Worm (Caenorhabditis elegans) whole organism, late embryonic: ENCODE results near the gene cblc-1.

Experiments used
- K02D7.2 ChIP-seq: sonication (generic microtip); optimal IDR thresholded peaks from 2 replicates; lab custom pipeline; 2017; ENCODE audit warnings: mild to moderate bottlenecking, missing genetic modification characterization, missing compliant biosample characterization
- Y22D7AL.16 ChIP-seq: sonication (generic microtip); optimal IDR thresholded peaks from 2 replicates; lab custom pipeline; 2016; ENCODE audit warnings: missing genetic modification characterization, missing compliant biosample characterization
- ceh-18 ChIP-seq: sonication (generic microtip); optimal IDR thresholded peaks from 2 replicates; lab custom pipeline; 2016; ENCODE audit warnings: missing genetic modification characterization, missing compliant biosample characterization
- ceh-2 ChIP-seq: sonication (generic microtip); optimal IDR thresholded peaks from 2 replicates; lab custom pipeline; 2016; ENCODE audit warnings: missing genotype, missing genetic modification characterization, missing compliant biosample characterization
- ceh-30 ChIP-seq: fragments of 150-350 bp; optimal IDR thresholded peaks from 2 replicates; lab custom pipeline; 2014; ENCODE audit warnings: missing biosample characterization, missing genetic modification characterization
- ceh-9 ChIP-seq: sonication (generic microtip); optimal IDR thresholded peaks from 2 replicates; lab custom pipeline; 2016; ENCODE audit warnings: mild to moderate bottlenecking, missing genetic modification characterization, inconsistent platforms, missing compliant biosample characterization
- dve-1 ChIP-seq: sonication (generic microtip); optimal IDR thresholded peaks from 2 replicates; lab custom pipeline; 2017; ENCODE audit warnings: antibody characterized with exemption, mild to moderate bottlenecking, missing genetic modification characterization, missing compliant biosample characterization
- elt-4 ChIP-seq: sonication (generic microtip); optimal IDR thresholded peaks from 2 replicates; lab custom pipeline; 2016; ENCODE audit warnings: missing genetic modification characterization, missing compliant biosample characterization
- eyg-1 ChIP-seq: sonication (generic microtip); optimal IDR thresholded peaks from 2 replicates; lab custom pipeline; 2016; ENCODE audit warnings: missing genotype, missing genetic modification characterization, missing compliant biosample characterization
- lim-6 ChIP-seq: sonication (generic microtip); optimal IDR thresholded peaks from 2 replicates; lab custom pipeline; 2016; ENCODE audit warnings: missing genetic modification characterization, missing compliant biosample characterization
- pag-3 ChIP-seq: sonication (generic microtip); optimal IDR thresholded peaks from 2 replicates; lab custom pipeline; 2016; ENCODE audit warnings: missing compliant biosample characterization, missing genetic modification characterization, borderline replicate concordance
- pqm-1 ChIP-seq: sonication (generic microtip); optimal IDR thresholded peaks from 2 replicates; lab custom pipeline; 2016; ENCODE audit warnings: missing genetic modification characterization, missing compliant biosample characterization
- unc-42 ChIP-seq: sonication (generic microtip); optimal IDR thresholded peaks from 2 replicates; lab custom pipeline; 2016; ENCODE audit warnings: missing genotype, missing genetic modification characterization, missing compliant biosample characterization
- zip-5 ChIP-seq: sonication (generic microtip); optimal IDR thresholded peaks from 2 replicates; lab custom pipeline; 2016; ENCODE audit warnings: missing genetic modification characterization, missing compliant biosample characterization

- TF ChIP-seq K02D7.2 (tag; lab: Kevin White, UChicago) (no peak), elt-4 (tag; lab: Kevin White, UChicago) (no peak), zip-5 (tag; lab: Kevin White, UChicago) (no peak), pqm-1 (tag; lab: Kevin White, UChicago) (no peak), ceh-30 (tag; lab: Kevin White, UChicago) (no peak), ceh-2 (tag; lab: Kevin White, UChicago) (no peak), eyg-1 (tag; lab: Kevin White, UChicago) (no peak), lim-6 (tag; lab: Kevin White, UChicago) (no peak), pag-3 (no peak), Y22D7AL.16 (no peak), ceh-9 (tag; lab: Kevin White, UChicago) (no peak), unc-42 (peak; percentile 38), ceh-18 (tag; lab: Kevin White, UChicago) (no peak), dve-1 (tag; lab: Kevin White, UChicago) (no peak)
Measured at ce11 chrII:4908160-4908559, 32.8 kb downstream of the cblc-1 start.
